Worm (Caenorhabditis elegans) whole organism, L4 larva: ENCODE results near the gene Y43B11AR.1.

Source experiments
- F37D6.2 ChIP-seq: sonication (generic microtip); optimal IDR thresholded peaks from 2 replicates; lab custom pipeline; 2016; ENCODE audit warnings: mild to moderate bottlenecking, missing genetic modification characterization, missing compliant biosample characterization
- F44E2.7 ChIP-seq: fragments of 200-800 bp; sonication (Bioruptor generic); IDR thresholded peaks from 2 replicates; pipeline ENCODE4 v2.1.2; 2022; ENCODE audit warnings: missing genetic modification characterization, missing compliant biosample characterization
- R02D3.7 ChIP-seq: fragments of 150-350 bp; sonication (generic microtip); optimal IDR thresholded peaks from 3 replicates; lab custom pipeline; 2014; ENCODE audit warnings: missing biosample characterization, missing genetic modification characterization
- T20F7.1 ChIP-seq: fragments of 200-800 bp; sonication (Bioruptor generic); optimal IDR thresholded peaks from 2 replicates; lab custom pipeline; 2018; ENCODE audit warnings: mild to moderate bottlenecking, missing genetic modification characterization, missing compliant biosample characterization
- T26A8.4 ChIP-seq: fragments of 200-800 bp; sonication (Bioruptor generic); IDR thresholded peaks from 2 replicates; pipeline ENCODE4 v1.3.6; 2022; ENCODE audit warnings: missing genetic modification characterization, missing compliant biosample characterization
- Y48G9A.11 ChIP-seq: fragments of 200-800 bp; sonication (Bioruptor generic); IDR thresholded peaks from 2 replicates; pipeline ENCODE4 v1.3.6; 2022; ENCODE audit warnings: missing genetic modification reagents, missing genetic modification characterization, missing compliant biosample characterization
- Y5F2A.4 ChIP-seq: fragments of 200-800 bp; sonication (Bioruptor generic); optimal IDR thresholded peaks from 2 replicates; lab custom pipeline; 2018; ENCODE audit warnings: mild to moderate bottlenecking, missing genetic modification characterization, missing compliant biosample characterization
- ZK546.5 ChIP-seq, 2 experiments: sonication (generic microtip); optimal IDR thresholded peaks; 2 replicates each; lab custom pipeline; 2017; ENCODE audit warnings: missing biosample characterization in 2 of 2, missing genetic modification characterization in 2 of 2
- aha-1 ChIP-seq: fragments of 150-350 bp; peaks from one replicate; lab custom pipeline; 2014; ENCODE audit warnings: missing biosample characterization, missing genetic modification characterization
- aly-2 ChIP-seq: sonication (generic microtip); optimal IDR thresholded peaks from 2 replicates; lab custom pipeline; 2018; ENCODE audit warnings: missing biosample characterization, missing genetic modification characterization
- ama-1 ChIP-seq: fragments of 150-350 bp; optimal IDR thresholded peaks from 2 replicates; lab custom pipeline; 2014; ENCODE audit warnings: inconsistent platforms, mixed read lengths
- ceh-32 ChIP-seq: sonication (generic microtip); optimal IDR thresholded peaks from 2 replicates; lab custom pipeline; 2016; ENCODE audit warnings: mild to moderate bottlenecking, missing genetic modification characterization, missing compliant biosample characterization; ENCODE audit not compliant: poor library complexity
- daf-16 ChIP-seq, 3 experiments: sonication (generic microtip); optimal IDR thresholded peaks; 2 replicates each; lab custom pipeline; 2016 to 2017; ENCODE audit warnings: missing genetic modification characterization in 3 of 3, missing genetic modification reagents in 3 of 3, mild to moderate bottlenecking in 2 of 3, missing compliant biosample characterization in 2 of 3, missing biosample characterization in 1 of 3, moderate library complexity in 1 of 3
- daf-8 ChIP-seq: fragments of 200-800 bp; sonication (Bioruptor generic); IDR thresholded peaks from 2 replicates; pipeline ENCODE4 v1.3.6; 2022; ENCODE audit warnings: missing genetic modification characterization, missing compliant biosample characterization
- dmd-8 ChIP-seq: fragments of 200-800 bp; sonication (Bioruptor generic); IDR thresholded peaks from 2 replicates; pipeline ENCODE4 v1.3.6; 2022; ENCODE audit warnings: missing genetic modification characterization, missing compliant biosample characterization
- dpl-1 ChIP-seq: fragments of 150-350 bp; optimal IDR thresholded peaks from 2 replicates; lab custom pipeline; 2014; ENCODE audit warnings: missing biosample characterization, missing genetic modification reagents, missing genetic modification characterization
- egl-27 ChIP-seq: sonication (generic microtip); optimal IDR thresholded peaks from 3 replicates; lab custom pipeline; 2017; ENCODE audit warnings: missing biosample characterization, missing genetic modification reagents, missing genetic modification characterization
- egl-43 ChIP-seq: fragments of 200-800 bp; sonication (Bioruptor generic); IDR thresholded peaks from 2 replicates; pipeline ENCODE4 v1.3.6; 2022; ENCODE audit warnings: missing genetic modification reagents, missing genetic modification characterization, missing compliant biosample characterization
- gei-8 ChIP-seq: fragments of 200-800 bp; sonication (Bioruptor generic); optimal IDR thresholded peaks from 2 replicates; lab custom pipeline; 2018; ENCODE audit warnings: mild to moderate bottlenecking, missing genetic modification characterization, missing compliant biosample characterization
- hlh-11 ChIP-seq: fragments of 200-800 bp; sonication (Bioruptor generic); optimal IDR thresholded peaks from 2 replicates; lab custom pipeline; 2018; ENCODE audit warnings: mild to moderate bottlenecking, missing genetic modification characterization, missing compliant biosample characterization
- hlh-30 ChIP-seq: sonication (generic microtip); optimal IDR thresholded peaks from 2 replicates; lab custom pipeline; 2017; ENCODE audit warnings: antibody characterized with exemption, mild to moderate bottlenecking, missing genetic modification characterization, missing compliant biosample characterization; ENCODE audit not compliant: insufficient read depth
- lin-1 ChIP-seq: fragments of 200-800 bp; sonication (Bioruptor generic); IDR thresholded peaks from 2 replicates; pipeline ENCODE4 v1.3.6; 2022; ENCODE audit warnings: missing genetic modification reagents, missing genetic modification characterization, missing compliant biosample characterization
- lin-15B ChIP-seq: fragments of 150-350 bp; sonication (generic microtip); optimal IDR thresholded peaks from 3 replicates; lab custom pipeline; 2014; ENCODE audit warnings: missing biosample characterization, missing genetic modification characterization
- lin-38 ChIP-seq: fragments of 200-800 bp; sonication (Bioruptor generic); IDR thresholded peaks from 2 replicates; pipeline ENCODE4 v1.3.6; 2022; ENCODE audit warnings: missing genetic modification reagents, missing genetic modification characterization, missing compliant biosample characterization
- lsy-2 ChIP-seq, 2 experiments: fragments of 150-350 bp in 1 of 2; sonication (generic microtip) in 1 of 2; optimal IDR thresholded peaks; 2 replicates each; lab custom pipeline; 2014 to 2017; ENCODE audit warnings: missing biosample characterization in 2 of 2, missing genetic modification characterization in 2 of 2
- madf-9 ChIP-seq: fragments of 200-800 bp; sonication (Bioruptor generic); conservative IDR thresholded peaks from 2 replicates; pipeline ENCODE4 v1.3.6; 2022; ENCODE audit warnings: missing genetic modification reagents, missing genetic modification characterization, missing compliant biosample characterization
- mes-2 ChIP-seq: sonication (generic microtip); optimal IDR thresholded peaks from 2 replicates; lab custom pipeline; 2016; ENCODE audit warnings: missing genotype, mild to moderate bottlenecking, missing genetic modification characterization, missing compliant biosample characterization; ENCODE audit not compliant: poor library complexity, severe bottlenecking
- mxl-3 ChIP-seq: fragments of 200-800 bp; sonication (Bioruptor generic); optimal IDR thresholded peaks from 2 replicates; lab custom pipeline; 2018; ENCODE audit warnings: mild to moderate bottlenecking, missing genetic modification characterization, missing compliant biosample characterization
- nhr-102 ChIP-seq: sonication (generic microtip); optimal IDR thresholded peaks from 2 replicates; lab custom pipeline; 2016; ENCODE audit warnings: mild to moderate bottlenecking, missing genetic modification characterization, moderate library complexity, missing compliant biosample characterization
- nhr-111 ChIP-seq: fragments of 200-800 bp; sonication (Bioruptor generic); optimal IDR thresholded peaks from 2 replicates; lab custom pipeline; 2018; ENCODE audit warnings: mild to moderate bottlenecking, missing genetic modification characterization, missing compliant biosample characterization
- nhr-237 ChIP-seq: sonication (generic microtip); optimal IDR thresholded peaks from 2 replicates; lab custom pipeline; 2017; ENCODE audit warnings: missing biosample characterization, missing genetic modification characterization
- nhr-25 ChIP-seq: sonication (generic microtip); optimal IDR thresholded peaks from 2 replicates; lab custom pipeline; 2017; ENCODE audit warnings: missing genetic modification characterization, mild to moderate bottlenecking, missing compliant biosample characterization, antibody characterized with exemption, moderate library complexity, borderline replicate concordance; ENCODE audit not compliant: insufficient read depth
- nhr-28 ChIP-seq: fragments of 150-350 bp; optimal IDR thresholded peaks from 2 replicates; lab custom pipeline; 2014; ENCODE audit warnings: missing biosample characterization, missing genetic modification characterization
- nhr-42 ChIP-seq: fragments of 200-800 bp; sonication (Bioruptor generic); IDR thresholded peaks from 2 replicates; pipeline ENCODE4 v1.3.6; 2022; ENCODE audit warnings: missing genetic modification characterization, missing compliant biosample characterization
- php-3 ChIP-seq: fragments of 200-800 bp; sonication (Bioruptor generic); IDR thresholded peaks from 2 replicates; pipeline ENCODE4 v1.3.6; 2022; ENCODE audit warnings: missing genetic modification reagents, missing genetic modification characterization, missing compliant biosample characterization
- pqm-1 ChIP-seq: sonication (generic microtip); optimal IDR thresholded peaks from 2 replicates; lab custom pipeline; 2017; ENCODE audit warnings: missing biosample characterization, missing genetic modification characterization
- saeg-2 ChIP-seq: fragments of 200-800 bp; sonication (Bioruptor generic); IDR thresholded peaks from 2 replicates; pipeline ENCODE4 v1.3.6; 2022; ENCODE audit warnings: missing genetic modification reagents, missing genetic modification characterization, missing compliant biosample characterization
- skn-1 ChIP-seq: fragments of 150-350 bp; optimal IDR thresholded peaks from 2 replicates; lab custom pipeline; 2014; ENCODE audit warnings: missing biosample characterization, missing genetic modification characterization
- spr-1 ChIP-seq: sonication (generic microtip); optimal IDR thresholded peaks from 2 replicates; lab custom pipeline; 2016; ENCODE audit warnings: mild to moderate bottlenecking, missing genetic modification characterization, missing compliant biosample characterization
- spr-3 ChIP-seq: fragments of 200-800 bp; sonication (Bioruptor generic); optimal IDR thresholded peaks from 2 replicates; lab custom pipeline; 2018; ENCODE audit warnings: mild to moderate bottlenecking, missing genetic modification characterization, missing compliant biosample characterization
- tag-97 ChIP-seq: fragments of 200-800 bp; sonication (Bioruptor generic); IDR thresholded peaks from 2 replicates; pipeline ENCODE4 v1.3.6; 2022; ENCODE audit warnings: missing genetic modification characterization, missing compliant biosample characterization
- tra-1 ChIP-seq: fragments of 200-800 bp; sonication (Bioruptor generic); IDR thresholded peaks from 2 replicates; pipeline ENCODE4 v1.3.6; 2022; ENCODE audit warnings: missing genetic modification reagents, missing genetic modification characterization, missing compliant biosample characterization
- unc-130 ChIP-seq: sonication (generic microtip); optimal IDR thresholded peaks from 2 replicates; lab custom pipeline; 2016; ENCODE audit warnings: missing genetic modification reagents, missing genetic modification characterization, missing compliant biosample characterization
- unc-39 ChIP-seq: sonication (generic microtip); optimal IDR thresholded peaks from 2 replicates; lab custom pipeline; 2017; ENCODE audit warnings: missing biosample characterization, missing genetic modification characterization
- unc-62 ChIP-seq, 3 experiments: fragments of 150-350 bp in 1 of 3; sonication (generic microtip); optimal IDR thresholded peaks in 2 of 3; peaks in 1 of 3; 1 replicate in 1 of 3; 2 replicates in 2 of 3; lab custom pipeline; 2014 to 2017; ENCODE audit warnings: missing biosample characterization in 3 of 3, missing genetic modification characterization in 3 of 3, missing genetic modification reagents in 3 of 3, missing genotype in 1 of 3
- zip-2 ChIP-seq: fragments of 150-350 bp; optimal IDR thresholded peaks from 2 replicates; lab custom pipeline; 2014; ENCODE audit warnings: missing biosample characterization, missing genetic modification characterization
- ztf-7 ChIP-seq: fragments of 150-350 bp; optimal IDR thresholded peaks from 2 replicates; lab custom pipeline; 2014; ENCODE audit warnings: missing biosample characterization, missing genetic modification characterization

Y43B11AR.1 gene

DNA sequence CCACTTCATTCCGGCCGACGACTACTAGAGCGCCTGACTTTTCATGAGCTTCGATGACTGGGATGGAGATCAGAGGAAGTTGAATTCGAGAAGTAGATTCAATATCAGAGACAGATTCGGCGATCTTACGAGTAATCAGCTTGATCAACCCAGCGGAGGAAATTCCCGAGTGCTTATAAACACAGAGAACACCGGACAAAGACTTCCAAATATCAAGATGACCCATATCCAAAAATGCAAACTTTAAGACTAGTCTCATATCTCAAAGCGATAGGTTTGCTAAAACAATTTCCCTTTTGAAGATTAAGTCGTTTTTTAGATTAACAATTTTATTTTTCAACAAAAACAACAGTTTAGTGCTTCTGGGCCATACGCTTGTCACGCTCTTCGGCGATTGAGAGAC, 2.1 kb downstream of the Y43B11AR.1 start, which contains the start of gene Y43B11AR.3 (continued):
- TF ChIP-seq gei-8 (peak; percentile 17), zip-2 (tag; lab: Kevin White, UChicago) (no peak), ceh-32 (tag; lab: Kevin White, UChicago) (no peak), ZK546.5 (tag; optimal IDR thresholded peaks at IDR 0.05; lab: Kevin White, UChicago) (no peak), nhr-28 (tag; lab: Kevin White, UChicago) (no peak), aly-2 (tag; lab: Kevin White, UChicago) (no peak), unc-130 (GFP tag; lab: Kevin White, UChicago) (peak; percentile 86), php-3 (GFP tag; lab: Robert Waterston, UW) (no peak), egl-27 (no peak), ama-1 (peak; percentile 74), T26A8.4 (GFP tag; lab: Robert Waterston, UW) (no peak), dmd-8 (GFP tag; lab: Robert Waterston, UW) (peak; percentile 74; the same call in 1 of the 2 replicates), mes-2 (tag; lab: Kevin White, UChicago) (peak; percentile 39), daf-8 (GFP tag; lab: Robert Waterston, UW) (no peak), tag-97 (GFP tag; lab: Robert Waterston, UW) (no peak), lin-1 (GFP tag; lab: Robert Waterston, UW) (peak; percentile 69; the same call in 1 of the 2 replicates), nhr-102 (tag; lab: Kevin White, UChicago) (no peak), aha-1 (tag; lab: Kevin White, UChicago) (no peak), lin-15B (tag; lab: Kevin White, UChicago) (no peak), ztf-7 (no peak), Y5F2A.4 (GFP tag; lab: Kevin White, UChicago) (no peak), hlh-11 (tag; lab: Kevin White, UChicago) (no peak), unc-39 (tag; lab: Kevin White, UChicago) (no peak), nhr-25 (tag; lab: Kevin White, UChicago) (no peak), dpl-1 (GFP tag; lab: Kevin White, UChicago) (no peak), hlh-30 (tag; lab: Kevin White, UChicago) (no peak)

DNA sequence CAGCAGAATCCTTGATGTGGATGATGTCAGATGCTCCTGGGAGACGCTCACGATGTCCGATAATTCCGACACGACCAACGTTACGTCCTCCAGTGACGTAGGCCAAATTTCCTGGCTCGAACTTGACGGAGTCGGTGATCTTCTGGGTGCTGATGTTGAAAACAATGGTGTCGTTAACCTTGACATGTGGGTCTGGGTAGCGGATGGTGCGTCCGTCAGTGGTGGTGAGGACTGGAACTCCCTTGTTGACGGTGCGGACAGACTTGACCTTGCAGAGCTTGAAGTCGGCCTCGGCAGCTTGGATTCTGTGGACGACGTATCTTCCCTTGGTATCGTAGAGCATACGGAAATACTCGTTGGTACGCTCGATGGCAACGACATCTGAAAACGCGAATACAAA, 2.7 kb downstream of the Y43B11AR.1 start:
- TF ChIP-seq Y48G9A.11 (0 out of 2 replicates have a peak, but pooled peaks have one; percentile 26), F44E2.7 (GFP tag; lab: Robert Waterston, UW) (no peak), F37D6.2 (tag; lab: Kevin White, UChicago) (no peak), nhr-42 (GFP tag; lab: Robert Waterston, UW) (0 out of 2 replicates have a peak, but pooled peaks have one; percentile 22), unc-62 (GFP tag; optimal IDR thresholded peaks at IDR 0.05 in 1 of 2; lab: Kevin White, UChicago) (no peak), unc-62 (tag; optimal IDR thresholded peaks at IDR 0.05; lab: Kevin White, UChicago) (no peak), aha-1 (tag; lab: Kevin White, UChicago) (peak; percentile 69), spr-1 (tag; lab: Kevin White, UChicago) (no peak), skn-1 (tag; lab: Kevin White, UChicago) (no peak), egl-43 (GFP tag; lab: Robert Waterston, UW) (no peak)

DNA sequence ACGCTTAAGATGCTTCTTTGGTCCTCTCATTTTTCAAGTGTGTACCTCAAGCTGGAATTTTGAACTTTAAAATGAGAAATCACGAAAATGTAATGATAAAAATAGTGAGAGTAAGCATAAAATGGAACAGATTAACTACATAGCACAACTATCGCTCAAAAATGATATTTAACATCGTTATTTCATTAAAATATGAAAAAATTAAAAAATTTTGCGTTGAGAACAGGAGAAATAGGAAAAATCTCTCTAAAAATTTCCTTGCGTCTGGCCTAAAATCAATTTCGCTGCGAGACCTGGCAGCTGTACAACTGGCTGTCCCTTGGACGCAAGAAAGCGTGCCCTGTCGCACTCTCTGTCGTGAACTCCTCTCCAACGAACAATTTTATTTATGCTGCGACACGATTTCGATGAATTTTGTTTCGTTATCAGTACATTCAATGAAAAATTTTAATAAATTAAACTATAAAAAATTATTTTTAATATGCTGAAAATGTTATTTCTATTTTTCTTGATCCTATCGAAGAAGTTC, 3.4 kb downstream of the Y43B11AR.1 start, which contains the start of gene rps-4:
TSS of gene rps-4 (minus strand) at position 51 of the 529 bp plus-strand sequence.
- TF ChIP-seq pqm-1: peak; percentile 53
- TF ChIP-seq R02D3.7 (tag; lab: Kevin White, UChicago): no peak
- no peak for TF ChIP-seq gei-8
- TF ChIP-seq lsy-2 (tag; optimal IDR thresholded peaks at IDR 0.05; lab: Kevin White, UChicago): peak in 1 of 2 experiments; percentile 93
- peak; percentile 87 for TF ChIP-seq T20F7.1
- TF ChIP-seq saeg-2 (GFP tag; lab: Robert Waterston, UW): no peak
- TF ChIP-seq mes-2 (tag; lab: Kevin White, UChicago): peak; percentile 93
- no peak for TF ChIP-seq nhr-237
- no peak for TF ChIP-seq tag-97 (GFP tag; lab: Robert Waterston, UW)
- TF ChIP-seq tra-1: peak; percentile 73; the same call in 1 of the 2 replicates
- peak; percentile 44 for TF ChIP-seq mxl-3
- no peak for TF ChIP-seq nhr-111 (GFP tag; lab: Kevin White, UChicago)
- peak in 1 of 2 experiments; percentile 43 for TF ChIP-seq daf-16 (GFP tag; optimal IDR thresholded peaks at IDR 0.05; lab: Kevin White, UChicago)
- peak; percentile 92 for TF ChIP-seq daf-16 (tag; optimal IDR thresholded peaks at IDR 0.05; lab: Kevin White, UChicago)
- no peak for TF ChIP-seq spr-3 (GFP tag; lab: Kevin White, UChicago)
- TF ChIP-seq php-3 (GFP tag; lab: Robert Waterston, UW): 0 out of 2 replicates have a peak, but pooled peaks have one; percentile 42
- peak; percentile 97 for TF ChIP-seq lin-38 (GFP tag; lab: Robert Waterston, UW)
- TF ChIP-seq madf-9 (GFP tag; lab: Robert Waterston, UW): no peak; the same call in 1 of the 2 replicates
